Fruit fly (Drosophila melanogaster) whole organism, embryonic: Measurements from ENCODE around the gene CG13605.

Source experiments
- B-H1 ChIP-seq: fragments of 200-800 bp; sonication (Bioruptor generic); IDR thresholded peaks from 3 replicates; pipeline ENCODE4 v1.3.6; 2022; ENCODE audit warnings: missing biosample characterization, missing genetic modification characterization
- CG10267 ChIP-seq: fragments of 200-800 bp; sonication (Bioruptor generic); optimal IDR thresholded peaks from 2 replicates; lab custom pipeline; 2018; ENCODE audit warnings: missing biosample characterization, mild to moderate bottlenecking, missing genetic modification characterization, moderate library complexity
- CG11247 ChIP-seq: fragments of 200-800 bp; sonication (Bioruptor generic); IDR thresholded peaks from 2 replicates; pipeline ENCODE4 v1.3.6; 2022; ENCODE audit warnings: missing biosample characterization, missing genetic modification characterization
- CG12071 ChIP-seq: fragments of 200-800 bp; sonication (Bioruptor generic); optimal IDR thresholded peaks from 3 replicates; lab custom pipeline; 2018; ENCODE audit warnings: missing biosample characterization, mild to moderate bottlenecking, missing genetic modification characterization
- CG12744 ChIP-seq: fragments of 200-800 bp; sonication (Bioruptor generic); optimal IDR thresholded peaks from 2 replicates; lab custom pipeline; 2016; ENCODE audit warnings: missing biosample characterization, missing genetic modification characterization
- CG12942 ChIP-seq: fragments of 200-800 bp; sonication (Bioruptor generic); optimal IDR thresholded peaks from 3 replicates; lab custom pipeline; 2016; ENCODE audit warnings: missing biosample characterization, missing genetic modification characterization
- CG15696 ChIP-seq: fragments of 200-800 bp; sonication (Bioruptor generic); optimal IDR thresholded peaks from 2 replicates; lab custom pipeline; 2019; ENCODE audit warnings: missing biosample characterization, mild to moderate bottlenecking, missing genetic modification characterization, moderate library complexity
- CG17802 ChIP-seq: fragments of 200-800 bp; sonication (Bioruptor generic); optimal IDR thresholded peaks from 2 replicates; lab custom pipeline; 2018; ENCODE audit warnings: missing biosample characterization, mild to moderate bottlenecking, missing genetic modification characterization, moderate library complexity
- CG17829 ChIP-seq: fragments of 200-800 bp; optimal IDR thresholded peaks from 2 replicates; lab custom pipeline; 2019; ENCODE audit warnings: missing biosample characterization, mild to moderate bottlenecking, missing genetic modification characterization, moderate library complexity
- CG1792 ChIP-seq: fragments of 200-800 bp; sonication (Bioruptor generic); optimal IDR thresholded peaks from 2 replicates; lab custom pipeline; 2016; ENCODE audit warnings: missing biosample characterization, missing genetic modification characterization
- CG2120 ChIP-seq: fragments of 200-800 bp; sonication (Bioruptor generic); optimal IDR thresholded peaks from 3 replicates; lab custom pipeline; 2016; ENCODE audit warnings: missing biosample characterization, missing genetic modification characterization
- CG30403 ChIP-seq: fragments of 200-800 bp; sonication (Bioruptor generic); optimal IDR thresholded peaks from 3 replicates; lab custom pipeline; 2016; ENCODE audit warnings: missing biosample characterization, missing genetic modification characterization
- CG3281 ChIP-seq: fragments of 200-800 bp; sonication (Bioruptor generic); optimal IDR thresholded peaks from 3 replicates; lab custom pipeline; 2017; ENCODE audit warnings: missing biosample characterization, mild to moderate bottlenecking, missing genetic modification characterization
- CG33557 ChIP-seq: fragments of 200-800 bp; sonication (Bioruptor generic); optimal IDR thresholded peaks from 2 replicates; lab custom pipeline; 2019; ENCODE audit warnings: missing biosample characterization, mild to moderate bottlenecking, missing genetic modification characterization, moderate library complexity
- CG4730 ChIP-seq: fragments of 200-800 bp; sonication (Bioruptor generic); IDR thresholded peaks from 2 replicates; pipeline ENCODE4 v1.3.6; 2022; ENCODE audit warnings: missing biosample characterization, missing genetic modification characterization
- CG6791 ChIP-seq: fragments of 200-800 bp; sonication (Bioruptor generic); IDR thresholded peaks from 3 replicates; pipeline ENCODE4 v1.3.6; 2022; ENCODE audit warnings: missing biosample characterization, missing genetic modification characterization; ENCODE audit not compliant: partially characterized antibody
- CG9727 ChIP-seq: fragments of 200-800 bp; sonication (Bioruptor generic); optimal IDR thresholded peaks from 3 replicates; lab custom pipeline; 2017; ENCODE audit warnings: missing biosample characterization, mild to moderate bottlenecking, missing genetic modification characterization
- CrebB ChIP-seq: fragments of 200-800 bp; sonication (Bioruptor generic); optimal IDR thresholded peaks from 3 replicates; lab custom pipeline; 2018; ENCODE audit warnings: missing biosample characterization, mild to moderate bottlenecking, missing genetic modification characterization
- E2f1 ChIP-seq: fragments of 200-800 bp; sonication (Bioruptor generic); IDR thresholded peaks from 2 replicates; pipeline ENCODE4 v1.3.6; 2022; ENCODE audit warnings: missing biosample characterization, missing genetic modification characterization
- Gug ChIP-seq: fragments of 200-800 bp; sonication (Bioruptor generic); IDR thresholded peaks from 4 replicates; pipeline ENCODE4 v1.3.6; 2022; ENCODE audit warnings: missing biosample characterization, missing genetic modification characterization
- H15 ChIP-seq: fragments of 200-800 bp; sonication (Bioruptor generic); IDR thresholded peaks from 3 replicates; pipeline ENCODE4 v1.3.6; 2022; ENCODE audit warnings: missing biosample characterization, missing genetic modification characterization
- Kr ChIP-seq: fragments of 200-800 bp; sonication (Bioruptor generic); optimal IDR thresholded peaks from 2 replicates; lab custom pipeline; 2017; ENCODE audit warnings: missing biosample characterization, mild to moderate bottlenecking, missing genetic modification characterization
- Lhr ChIP-seq: fragments of 200-800 bp; sonication (Bioruptor generic); optimal IDR thresholded peaks from 3 replicates; lab custom pipeline; 2017; ENCODE audit warnings: mild to moderate bottlenecking, missing biosample characterization, missing genetic modification reagents, missing genetic modification characterization
- Lim3 ChIP-seq: fragments of 200-800 bp; sonication (Bioruptor generic); IDR thresholded peaks from 2 replicates; pipeline ENCODE4 v1.3.6; 2022; ENCODE audit warnings: missing biosample characterization, missing genetic modification characterization
- Myb ChIP-seq: fragments of 200-800 bp; sonication (Bioruptor generic); optimal IDR thresholded peaks from 2 replicates; lab custom pipeline; 2016; ENCODE audit warnings: missing biosample characterization, missing genetic modification characterization
- NFAT ChIP-seq: fragments of 200-800 bp; sonication (Bioruptor generic); IDR thresholded peaks from 2 replicates; pipeline ENCODE4 v1.3.6; 2022; ENCODE audit warnings: missing biosample characterization, missing genetic modification characterization
- Oaz ChIP-seq: fragments of 200-800 bp; sonication (Bioruptor generic); IDR thresholded peaks from 2 replicates; pipeline ENCODE4 v1.3.6; 2022; ENCODE audit warnings: missing biosample characterization, missing genetic modification characterization
- Optix ChIP-seq: fragments of 200-800 bp; sonication (Bioruptor generic); IDR thresholded peaks from 3 replicates; pipeline ENCODE4 v1.3.6; 2022; ENCODE audit warnings: missing biosample characterization, missing genetic modification characterization
- PHDP ChIP-seq: fragments of 200-800 bp; sonication (Bioruptor generic); optimal IDR thresholded peaks from 3 replicates; lab custom pipeline; 2018; ENCODE audit warnings: missing biosample characterization, mild to moderate bottlenecking, missing genetic modification characterization, moderate library complexity
- Rfx ChIP-seq: fragments of 200-800 bp; sonication (Bioruptor generic); IDR thresholded peaks from 2 replicates; pipeline ENCODE4 v1.3.6; 2022; ENCODE audit warnings: missing biosample characterization, missing genetic modification characterization
- Side ChIP-seq: fragments of 200-800 bp; sonication (Bioruptor generic); optimal IDR thresholded peaks from 2 replicates; lab custom pipeline; 2016; ENCODE audit warnings: missing biosample characterization, missing genetic modification characterization
- Usf ChIP-seq: fragments of 200-800 bp; sonication (Bioruptor generic); optimal IDR thresholded peaks from 2 replicates; lab custom pipeline; 2017; ENCODE audit warnings: missing genotype, missing biosample characterization, missing genetic modification characterization
- az2 ChIP-seq: fragments of 200-800 bp; sonication (Bioruptor generic); optimal IDR thresholded peaks from 3 replicates; lab custom pipeline; 2016; ENCODE audit warnings: missing biosample characterization, missing genetic modification characterization
- crol ChIP-seq: fragments of 200-800 bp; sonication (Bioruptor generic); IDR thresholded peaks from 2 replicates; pipeline ENCODE4 v1.3.6; 2022; ENCODE audit warnings: missing biosample characterization, missing genetic modification characterization
- fd96Cb ChIP-seq: fragments of 200-800 bp; sonication (Bioruptor generic); optimal IDR thresholded peaks from 2 replicates; lab custom pipeline; 2018; ENCODE audit warnings: missing biosample characterization, mild to moderate bottlenecking, missing genetic modification characterization, moderate library complexity
- hb ChIP-seq: fragments of 200-800 bp; sonication (Bioruptor generic); IDR thresholded peaks from 3 replicates; pipeline ENCODE4 v1.3.6; 2022; ENCODE audit warnings: missing biosample characterization, missing genetic modification characterization; ENCODE audit not compliant: partially characterized antibody
- hth ChIP-seq: fragments of >200 bp; optimal IDR thresholded peaks from 2 replicates; lab custom pipeline; 2017; ENCODE audit warnings: inconsistent platforms
- ken ChIP-seq: fragments of 200-800 bp; sonication (Bioruptor generic); IDR thresholded peaks from 3 replicates; pipeline ENCODE4 v1.3.6; 2022; ENCODE audit warnings: missing biosample characterization, missing genetic modification characterization
- nerfin-1 ChIP-seq: fragments of 200-800 bp; sonication (Bioruptor generic); optimal IDR thresholded peaks from 3 replicates; lab custom pipeline; 2019; ENCODE audit warnings: missing biosample characterization, mild to moderate bottlenecking, missing genetic modification characterization, moderate library complexity
- pfk ChIP-seq: fragments of 200-800 bp; sonication (Bioruptor generic); optimal IDR thresholded peaks from 2 replicates; lab custom pipeline; 2018; ENCODE audit warnings: missing biosample characterization, mild to moderate bottlenecking, missing genetic modification characterization, moderate library complexity
- pita ChIP-seq: fragments of 200-800 bp; sonication (Bioruptor generic); optimal IDR thresholded peaks from 2 replicates; lab custom pipeline; 2017; ENCODE audit warnings: missing biosample characterization, mild to moderate bottlenecking, missing genetic modification characterization
- schlank ChIP-seq: fragments of 200-800 bp; sonication (Bioruptor generic); optimal IDR thresholded peaks from 2 replicates; lab custom pipeline; 2018; ENCODE audit warnings: missing biosample characterization, mild to moderate bottlenecking, missing genetic modification characterization
- sd ChIP-seq: fragments of 200-800 bp; sonication (Bioruptor generic); optimal IDR thresholded peaks from 3 replicates; lab custom pipeline; 2018; ENCODE audit warnings: missing biosample characterization, mild to moderate bottlenecking, missing genetic modification characterization, moderate library complexity
- sug ChIP-seq: fragments of 200-800 bp; optimal IDR thresholded peaks from 2 replicates; lab custom pipeline; 2019; ENCODE audit warnings: missing biosample characterization, mild to moderate bottlenecking, missing genetic modification characterization, moderate library complexity
- tap ChIP-seq: fragments of 200-800 bp; optimal IDR thresholded peaks from 3 replicates; lab custom pipeline; 2019; ENCODE audit warnings: missing biosample characterization, mild to moderate bottlenecking, missing genetic modification characterization, moderate library complexity
- tgo ChIP-seq: fragments of 200-800 bp; sonication (Bioruptor generic); IDR thresholded peaks from 3 replicates; pipeline ENCODE4 v1.3.6; 2022; ENCODE audit warnings: missing biosample characterization, missing genetic modification characterization
- unc-4 ChIP-seq: fragments of 200-800 bp; sonication (Bioruptor generic); IDR thresholded peaks from 2 replicates; pipeline ENCODE4 v1.3.6; 2022; ENCODE audit warnings: missing biosample characterization, missing genetic modification characterization; ENCODE audit not compliant: partially characterized antibody
- vfl ChIP-seq: fragments of 200-800 bp; sonication (Bioruptor generic); optimal IDR thresholded peaks from 2 replicates; lab custom pipeline; 2016; ENCODE audit warnings: missing biosample characterization, missing genetic modification characterization
- wek ChIP-seq: fragments of 200-800 bp; sonication (Bioruptor generic); optimal IDR thresholded peaks from 3 replicates; lab custom pipeline; 2018; ENCODE audit warnings: missing biosample characterization, mild to moderate bottlenecking, missing genetic modification characterization, moderate library complexity
- zfh2 ChIP-seq: fragments of 200-800 bp; sonication (Bioruptor generic); optimal IDR thresholded peaks from 2 replicates; lab custom pipeline; 2016; ENCODE audit warnings: missing biosample characterization, missing genetic modification characterization

The CG13605 gene

dm6 chr3R:24161173-24161811 lies 49.1 kb upstream of the CG13605 start, which contains the start of the genes Myo95E and TBC1d7 (continued):
- TF ChIP-seq PHDP (tag; lab: Kevin White, UChicago) (peak; percentile 90), pita (no peak), Lim3 (GFP tag; lab: Robert Waterston, UW) (peak; percentile 85), tgo (GFP tag; lab: Robert Waterston, UW) (peak; percentile 97), CG17829 (peak; percentile 89), hth (lab: Kevin White, UChicago) (no peak), Oaz (GFP tag; lab: Robert Waterston, UW) (peak; percentile 93), NFAT (GFP tag; lab: Robert Waterston, UW) (peak; percentile 87), crol (GFP tag; lab: Robert Waterston, UW) (peak; percentile 59), az2 (GFP tag; lab: Kevin White, UChicago) (peak; percentile 87), CG17802 (tag; lab: Kevin White, UChicago) (peak; percentile 38), CG1792 (GFP tag; lab: Kevin White, UChicago) (no peak), sug (peak; percentile 86), Rfx (GFP tag; lab: Robert Waterston, UW) (peak; percentile 95), CG15696 (tag; lab: Kevin White, UChicago) (peak; percentile 71), vfl (GFP tag; lab: Kevin White, UChicago) (peak; percentile 61), tap (tag; lab: Kevin White, UChicago) (no peak), sd (tag; lab: Kevin White, UChicago) (no peak), Myb (peak; percentile 7), Side (no peak), schlank (peak; percentile 47), unc-4 (GFP tag; lab: Robert Waterston, UW) (peak; percentile 81), CG2120 (peak; percentile 84), CG12942 (peak; percentile 78), CrebB (tag; lab: Kevin White, UChicago) (peak; percentile 60), CG9727 (GFP tag; lab: Kevin White, UChicago) (peak; percentile 89), Usf (GFP tag; lab: Kevin White, UChicago) (peak; percentile 72), Kr (GFP tag; lab: Kevin White, UChicago) (no peak), CG12744 (GFP tag; lab: Kevin White, UChicago) (no peak), CG12071 (GFP tag; lab: Kevin White, UChicago) (no peak), Lhr (GFP tag; lab: Kevin White, UChicago) (no peak), CG11247 (peak; percentile 86), hb (GFP tag; lab: Robert Waterston, UW) (no peak), B-H1 (GFP tag; lab: Robert Waterston, UW) (peak; percentile 81), nerfin-1 (tag; lab: Kevin White, UChicago) (peak; percentile 78), ken (peak; percentile 92), CG33557 (GFP tag; lab: Kevin White, UChicago) (peak; percentile 66), CG6791 (GFP tag; lab: Robert Waterston, UW) (peak; percentile 39; the same call in 1 of the 3 replicates), pfk (GFP tag; lab: Kevin White, UChicago) (no peak), Gug (peak; percentile 88; the same call in 3 of the 4 replicates), fd96Cb (tag; lab: Kevin White, UChicago) (peak; percentile 90), CG10267 (tag; lab: Kevin White, UChicago) (peak; percentile 84), CG4730 (peak; percentile 93), Optix (GFP tag; lab: Robert Waterston, UW) (peak; percentile 88), E2f1 (GFP tag; lab: Robert Waterston, UW) (peak; percentile 93), H15 (GFP tag; lab: Robert Waterston, UW) (peak; percentile 93), zfh2 (GFP tag; lab: Kevin White, UChicago) (peak; percentile 73), CG30403 (peak; percentile 92), wek (GFP tag; lab: Kevin White, UChicago) (no peak), CG3281 (GFP tag; lab: Kevin White, UChicago) (peak; percentile 86)
